Worm (Caenorhabditis elegans): ENCODE results near the gene ZK354.3.
"Not testable (repeated sequence)": the region's sequence is repeated elsewhere in the genome, so short reads cannot be mapped to it uniquely, and the experiment has no call there.

Gene ZK354.3

ce11 chrIV:5350480-5351193, 40.8 kb downstream of the ZK354.3 start, which contains the start of gene gba-4:
Gene gba-4, minus strand, starts transcription at chrIV:5350897.
- not testable (repeated sequence) for TF ChIP-seq ref-1 (GFP tag; conservative IDR thresholded peaks at IDR 0.05); tab-1 (GFP tag; IDR thresholded peaks at IDR 0.05); med-1 (GFP tag; optimal IDR thresholded peaks at IDR 0.05; ENCODE audit: insufficient read depth)

- TF ChIP-seq cog-1 (tag; optimal IDR thresholded peaks at IDR 0.05) (no peak), ref-1 (GFP tag; conservative IDR thresholded peaks at IDR 0.05) (no peak), med-1 (GFP tag; optimal IDR thresholded peaks at IDR 0.05; ENCODE audit: insufficient read depth) (no peak), ztf-23 (GFP tag; IDR thresholded peaks at IDR 0.05) (no peak), tab-1 (GFP tag; IDR thresholded peaks at IDR 0.05) (no peak), flt-1 (GFP tag; IDR thresholded peaks at IDR 0.05) (no peak), T22C8.4 (GFP tag; IDR thresholded peaks at IDR 0.05) (no peak), ztf-29 (GFP tag; IDR thresholded peaks at IDR 0.05) (no peak), klf-2 (GFP tag; conservative IDR thresholded peaks at IDR 0.05) (no peak)
Measured at ce11 chrIV:5353364-5353763, 43.5 kb downstream of the ZK354.3 start, which contains the start of gene Y4C6B.7. Gene Y4C6B.7, minus strand, starts transcription at chrIV:5353464.

- TF ChIP-seq med-1 (GFP tag; optimal IDR thresholded peaks at IDR 0.05; ENCODE audit: insufficient read depth): no peak
- no peak for TF ChIP-seq flt-1 (GFP tag; IDR thresholded peaks at IDR 0.05)
- TF ChIP-seq ref-1 (GFP tag; conservative IDR thresholded peaks at IDR 0.05): no peak
- TF ChIP-seq cog-1 (tag; optimal IDR thresholded peaks at IDR 0.05): no peak
- TF ChIP-seq ztf-29 (GFP tag; IDR thresholded peaks at IDR 0.05): no peak
- no peak for TF ChIP-seq klf-2 (GFP tag; conservative IDR thresholded peaks at IDR 0.05)
- TF ChIP-seq tab-1 (GFP tag; IDR thresholded peaks at IDR 0.05): no peak
- no peak for TF ChIP-seq ztf-23 (GFP tag; IDR thresholded peaks at IDR 0.05)
- TF ChIP-seq T22C8.4 (GFP tag; IDR thresholded peaks at IDR 0.05): no peak
Measured at ce11 chrIV:5354124-5354523, 44.3 kb downstream of the ZK354.3 start, which contains the start of gene Y4C6B.1. Gene Y4C6B.1, plus strand, starts transcription at chrIV:5354488.

ce11 chrIV:5354564-5354963, 44.7 kb downstream of the ZK354.3 start:
- TF ChIP-seq med-1 (GFP tag; optimal IDR thresholded peaks at IDR 0.05; ENCODE audit: insufficient read depth): no peak
- TF ChIP-seq ref-1 (GFP tag; conservative IDR thresholded peaks at IDR 0.05): no peak
- TF ChIP-seq klf-2 (GFP tag; conservative IDR thresholded peaks at IDR 0.05): no peak
- TF ChIP-seq cog-1 (tag; optimal IDR thresholded peaks at IDR 0.05): no peak

- TF ChIP-seq T22C8.4 (GFP tag; IDR thresholded peaks at IDR 0.05) (no peak), ref-1 (GFP tag; conservative IDR thresholded peaks at IDR 0.05) (no peak), cog-1 (tag; optimal IDR thresholded peaks at IDR 0.05) (no peak), klf-2 (GFP tag; conservative IDR thresholded peaks at IDR 0.05) (no peak), med-1 (GFP tag; optimal IDR thresholded peaks at IDR 0.05; ENCODE audit: insufficient read depth) (no peak), ztf-29 (GFP tag; IDR thresholded peaks at IDR 0.05) (no peak), tab-1 (GFP tag; IDR thresholded peaks at IDR 0.05) (no peak), flt-1 (GFP tag; IDR thresholded peaks at IDR 0.05) (no peak), ztf-23 (GFP tag; IDR thresholded peaks at IDR 0.05) (no peak)
Measured at ce11 chrIV:5360533-5360932, 50.7 kb downstream of the ZK354.3 start, which contains the start of gene F41H10.5. Gene F41H10.5, plus strand, starts transcription at chrIV:5360907.

Data from whole organism, midembryonic.